Fruit fly (Drosophila melanogaster): Measurements from ENCODE around the gene CG10660.

CG10660 gene

DNA sequence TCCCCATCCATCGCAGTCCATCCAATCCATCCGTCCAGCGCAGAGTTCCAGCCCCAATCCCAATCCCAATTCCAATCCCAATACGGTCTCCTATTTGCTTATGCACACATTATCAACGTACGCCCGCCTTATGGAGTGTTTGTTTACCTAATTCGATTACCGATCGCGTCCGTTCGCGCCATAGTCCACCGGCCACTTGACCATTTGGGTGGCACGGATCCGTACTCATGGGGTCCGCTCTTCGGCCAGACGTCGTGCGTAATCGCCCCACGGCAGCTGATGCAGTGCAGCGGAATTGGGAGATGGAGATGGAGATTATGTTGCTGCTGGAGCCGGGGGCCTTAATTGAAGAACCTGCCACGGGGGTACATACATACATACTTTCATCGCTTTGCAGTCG is 20.0 kb downstream of the CG10660 start:
- TF ChIP-seq noc (tag; optimal IDR thresholded peaks at IDR 0.05): no peak

DNA sequence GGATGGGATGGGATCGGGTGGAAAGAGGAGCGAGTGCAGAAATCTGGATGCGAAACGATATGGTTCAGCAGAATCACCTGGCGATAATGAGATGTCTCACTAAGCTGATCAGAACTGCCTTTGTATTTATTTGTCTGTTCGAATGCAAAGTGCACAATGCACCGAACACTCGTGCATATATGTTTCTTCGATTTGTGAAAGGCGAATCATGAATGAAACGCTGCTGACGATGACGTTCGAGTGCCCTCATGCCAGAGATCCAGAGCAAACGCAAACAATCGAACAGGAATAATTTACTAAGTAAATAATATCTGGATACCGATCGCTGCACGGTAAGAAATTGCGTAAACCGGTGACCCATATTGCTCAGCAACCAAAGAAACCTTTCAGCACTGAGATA is 20.8 kb downstream of the CG10660 start, which contains the start of gene CG32102:
TSS of gene CG32102 (minus strand) at position 101 of the 400 bp plus-strand sequence.
- no peak for TF ChIP-seq noc (tag; optimal IDR thresholded peaks at IDR 0.05)

DNA sequence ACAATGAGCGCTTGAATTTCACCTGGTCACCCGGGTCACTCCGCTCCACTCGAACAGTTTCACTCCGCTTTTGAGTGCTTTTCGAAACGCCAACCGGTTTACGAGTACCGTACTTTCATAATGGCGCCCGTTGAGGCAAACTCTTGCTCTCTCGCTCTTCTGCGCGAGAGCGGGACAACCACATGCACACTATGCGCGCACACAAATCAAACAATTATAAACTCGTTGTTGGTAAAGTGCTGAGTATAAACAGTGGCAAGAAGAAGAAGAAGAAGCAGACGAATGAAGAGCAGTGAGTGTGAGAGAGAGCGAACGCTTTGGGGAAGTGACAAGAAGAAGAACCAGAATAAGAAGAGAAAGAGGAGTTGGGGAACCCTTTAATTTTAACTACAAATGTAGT is 22.5 kb downstream of the CG10660 start, which contains the start of gene eyg:
TSS of gene eyg (minus strand) at position 6 of the 400 bp plus-strand sequence.
- no peak for TF ChIP-seq noc (tag; optimal IDR thresholded peaks at IDR 0.05)

DNA sequence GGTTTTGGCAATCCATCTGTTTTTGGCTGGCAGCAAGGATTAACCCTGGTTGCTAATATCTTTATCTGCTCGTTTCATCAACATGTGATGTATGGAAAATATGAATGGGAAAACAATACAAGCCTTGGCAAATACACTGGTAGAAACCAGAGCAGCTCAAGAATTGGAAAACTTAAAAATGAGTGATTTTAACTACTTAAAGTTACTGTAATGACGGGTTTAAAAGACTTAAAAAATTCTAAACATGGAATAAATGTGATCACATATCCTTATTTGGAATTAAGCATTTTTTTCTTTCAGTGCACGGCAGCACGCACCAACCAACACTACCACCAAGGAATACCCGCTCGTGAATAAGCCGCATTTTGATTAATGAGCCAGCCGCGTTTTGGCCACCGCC is 25.2 kb downstream of the CG10660 start:
- no peak for TF ChIP-seq noc (tag; optimal IDR thresholded peaks at IDR 0.05)

dm6 chr3L:12463580-12463979 is 26.9 kb downstream of the CG10660 start:
- TF ChIP-seq noc (tag; optimal IDR thresholded peaks at IDR 0.05): no peak

DNA sequence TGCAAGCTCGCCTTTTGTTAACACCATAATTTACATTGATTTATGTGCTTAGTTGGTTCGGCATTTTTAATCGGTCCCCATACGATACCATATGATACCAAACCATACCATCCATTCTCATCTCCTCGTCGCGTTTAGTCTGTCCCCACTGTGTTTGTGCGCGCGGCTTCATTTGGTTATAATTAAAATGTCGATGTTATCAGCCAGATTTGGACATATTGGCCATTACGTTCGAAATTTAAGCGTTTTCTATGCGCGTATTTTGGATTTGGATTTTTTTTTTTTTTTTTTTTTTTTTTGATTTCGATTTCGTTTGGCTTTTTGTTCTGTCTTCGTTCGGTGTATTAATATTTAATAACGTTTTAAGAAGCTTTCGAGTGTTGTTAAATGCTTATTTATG is 28.5 kb downstream of the CG10660 start:
- peak; percentile 14 for TF ChIP-seq noc (tag; optimal IDR thresholded peaks at IDR 0.05)

dm6 chr3L:12456916-12457662 is 33.4 kb downstream of the CG10660 start:
- TF ChIP-seq noc (tag; optimal IDR thresholded peaks at IDR 0.05): peak; percentile 70

DNA sequence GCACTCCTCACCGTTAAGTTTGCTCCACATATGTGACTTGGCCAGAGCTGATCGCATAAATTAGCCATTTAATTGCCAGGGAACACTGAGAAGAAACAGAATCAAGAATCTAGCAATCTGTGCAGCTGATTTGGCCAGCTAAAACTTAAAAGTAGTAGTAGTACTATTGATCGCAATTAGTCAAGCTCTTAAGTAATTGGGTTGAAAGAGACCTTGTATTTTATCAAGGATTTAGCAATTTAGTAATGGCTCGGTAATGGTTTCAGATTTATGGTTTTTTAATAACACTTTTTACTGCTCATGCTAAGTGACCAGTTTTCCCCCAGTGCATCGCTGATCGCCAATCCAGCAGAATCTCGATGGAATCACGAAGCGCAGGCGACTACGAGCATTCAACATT is 35.4 kb downstream of the CG10660 start:
- TF ChIP-seq noc (tag; optimal IDR thresholded peaks at IDR 0.05): no peak

DNA sequence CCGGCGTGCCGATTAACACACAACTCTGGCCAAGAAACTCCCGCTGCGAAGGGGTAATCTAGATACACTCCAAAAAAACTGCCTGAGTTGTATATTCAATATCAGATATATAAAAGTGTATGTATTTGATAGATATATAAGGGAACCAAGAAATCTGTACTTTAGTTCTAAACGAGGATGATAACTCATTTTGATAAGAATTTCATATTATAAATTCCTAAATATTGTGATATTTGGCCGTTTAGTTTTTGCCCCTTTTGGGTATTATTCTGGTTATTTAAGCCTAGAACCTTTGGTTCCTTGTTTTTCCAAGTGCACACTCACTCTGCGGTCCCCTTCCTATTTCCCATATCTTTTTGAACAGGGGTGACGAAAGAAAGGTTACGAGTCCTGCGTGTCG is 36.9 kb downstream of the CG10660 start:
- no peak for TF ChIP-seq noc (tag; optimal IDR thresholded peaks at IDR 0.05)

DNA sequence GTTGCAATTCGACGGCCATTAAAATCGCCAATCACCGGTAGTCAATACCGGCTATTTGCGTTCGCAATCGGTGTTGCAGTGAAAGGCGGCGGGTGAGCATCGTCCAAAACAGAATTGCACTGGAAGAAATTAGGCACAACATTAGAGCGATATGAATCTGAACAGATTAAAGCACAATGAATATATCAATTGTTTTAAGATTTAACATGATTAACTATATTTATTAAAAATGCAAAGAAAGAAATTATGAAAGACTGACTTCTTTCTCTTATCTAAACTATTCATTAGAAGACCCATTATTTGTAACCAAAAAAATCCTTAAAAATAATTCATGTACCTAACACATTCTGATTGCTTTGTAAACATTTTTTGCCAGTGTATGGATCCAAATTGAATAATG is 43.0 kb downstream of the CG10660 start:
- no peak for TF ChIP-seq noc (tag; optimal IDR thresholded peaks at IDR 0.05)

DNA sequence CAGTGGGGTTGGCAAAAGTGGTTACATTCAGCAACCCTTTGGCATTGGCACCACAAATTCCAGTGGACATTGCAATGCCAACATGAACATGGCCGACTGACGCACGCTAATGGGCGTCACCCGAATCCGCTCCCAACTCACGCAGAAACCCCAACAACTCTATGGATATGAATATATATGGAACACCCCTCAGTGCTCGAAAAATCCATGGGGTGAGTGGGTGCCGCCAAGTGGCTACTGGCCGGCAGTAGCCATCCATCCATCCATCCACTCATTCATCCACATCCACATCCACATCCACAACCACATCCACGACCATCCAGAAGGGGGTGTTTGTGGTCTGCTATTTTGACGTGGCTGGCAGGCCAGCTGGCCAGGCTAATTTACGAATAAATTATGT is 43.4 kb downstream of the CG10660 start:
- TF ChIP-seq noc (tag; optimal IDR thresholded peaks at IDR 0.05): no peak

DNA sequence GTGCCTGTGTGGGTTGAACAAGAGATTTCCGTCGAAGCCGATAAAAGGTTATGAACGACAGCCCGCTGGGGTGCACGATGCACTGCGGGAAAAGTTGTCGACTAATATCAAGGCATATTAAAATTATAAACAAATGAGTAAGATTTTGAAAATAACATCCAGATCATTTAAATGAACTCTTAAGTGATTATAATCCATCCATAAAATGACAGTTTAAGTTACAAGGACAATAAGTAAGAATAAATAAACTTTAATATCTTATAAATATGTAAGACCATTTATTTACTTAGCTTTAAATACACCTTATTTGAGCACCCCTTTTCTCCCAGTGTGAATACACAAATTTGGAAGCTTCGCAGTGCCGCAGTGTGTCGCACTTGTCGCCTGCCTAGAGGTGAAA is 46.4 kb downstream of the CG10660 start:
- TF ChIP-seq noc (tag; optimal IDR thresholded peaks at IDR 0.05): no peak

dm6 chr3L:12442593-12442992 is 47.9 kb downstream of the CG10660 start:
- no peak for TF ChIP-seq noc (tag; optimal IDR thresholded peaks at IDR 0.05)
